Fruit fly (Drosophila melanogaster): Measurements from ENCODE around the gene CG14050.

CG14050 gene

DNA sequence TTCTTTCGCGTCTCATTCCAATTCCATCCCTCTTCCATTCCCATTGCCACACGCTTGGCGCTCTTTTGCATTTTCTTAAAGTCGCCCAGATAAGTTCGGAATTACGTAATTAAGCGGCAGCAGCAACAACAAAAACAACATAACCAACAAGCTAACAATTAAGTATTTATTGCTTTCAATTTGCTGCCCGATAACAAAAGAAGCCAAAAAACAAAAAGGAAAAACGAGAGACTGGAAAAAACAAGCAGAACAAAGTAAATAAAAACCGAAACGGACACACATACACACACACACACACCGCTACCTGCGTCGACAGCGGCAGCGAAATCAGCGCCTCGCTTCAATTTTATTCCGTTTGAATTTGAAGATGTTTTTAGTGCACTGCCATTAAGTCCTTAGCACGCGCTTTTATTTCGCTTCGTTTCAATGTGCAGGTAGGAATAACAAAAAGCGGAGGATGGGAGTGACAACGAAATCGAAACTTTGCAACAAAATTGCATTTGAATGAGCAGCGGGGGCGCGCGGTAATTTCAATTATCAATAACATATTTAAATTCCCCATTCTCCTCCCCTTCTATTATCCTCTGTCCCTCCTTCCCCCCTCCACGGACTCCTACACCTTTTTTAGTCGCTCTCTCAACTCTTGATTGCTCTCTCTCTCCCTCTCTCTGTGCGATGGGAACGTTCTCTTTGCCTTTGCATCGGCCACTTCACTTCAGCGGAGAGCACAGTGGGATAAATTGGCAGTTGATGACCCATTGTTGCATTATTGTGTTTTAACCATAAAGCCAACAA, 30.4 kb downstream of the CG14050 start, which contains the start of gene Raf (continued):
- peak in 1 of 2 experiments; percentile 84 for TF ChIP-seq Pdp1 (GFP tag; optimal IDR thresholded peaks at IDR 0.05)
- peak; percentile 67; the same call in 2 of the 3 replicates for TF ChIP-seq CG6175 (GFP tag; IDR thresholded peaks at IDR 0.05)
- TF ChIP-seq chinmo (GFP tag; IDR thresholded peaks at IDR 0.05; ENCODE audit: partially characterized antibody): peak; percentile 37; the same call in 1 of the 4 replicates
- no peak for TF ChIP-seq Xrp1 (GFP tag; IDR thresholded peaks at IDR 0.05)
- no peak for TF ChIP-seq dm (GFP tag; optimal IDR thresholded peaks at IDR 0.05)
- no peak for TF ChIP-seq pzg (GFP tag; optimal IDR thresholded peaks at IDR 0.05)
- TF ChIP-seq slbo (GFP tag; IDR thresholded peaks at IDR 0.05): no peak
- TF ChIP-seq pros (GFP tag; optimal IDR thresholded peaks at IDR 0.05): peak; percentile 19
- no peak for TF ChIP-seq Chrac-16 (GFP tag; optimal IDR thresholded peaks at IDR 0.05)
- no peak for TF ChIP-seq CG8359 (GFP tag; optimal IDR thresholded peaks at IDR 0.05; ENCODE audit: borderline replicate concordance)
- TF ChIP-seq CHES-1-like (GFP tag; optimal IDR thresholded peaks at IDR 0.05): no peak
- no peak for TF ChIP-seq CG2120 (GFP tag; optimal IDR thresholded peaks at IDR 0.05)
- no peak for TF ChIP-seq CrebB (tag; optimal IDR thresholded peaks at IDR 0.05)
- TF ChIP-seq CG17912 (GFP tag; optimal IDR thresholded peaks at IDR 0.05): no peak
- peak; percentile 64; the same call in 2 of the 3 replicates for TF ChIP-seq otp (GFP tag; IDR thresholded peaks at IDR 0.05)
- no peak for TF ChIP-seq CG14860 (GFP tag; IDR thresholded peaks at IDR 0.05; ENCODE audit: partially characterized antibody)
- no peak for TF ChIP-seq CG6654 (GFP tag; optimal IDR thresholded peaks at IDR 0.05)
- TF ChIP-seq Antp (GFP tag; optimal IDR thresholded peaks at IDR 0.05): no peak
- TF ChIP-seq CG14965 (GFP tag; optimal IDR thresholded peaks at IDR 0.05; ENCODE audit: borderline replicate concordance): no peak
- no peak for TF ChIP-seq aop (GFP tag; IDR thresholded peaks at IDR 0.05)
- no peak for TF ChIP-seq amos (GFP tag; IDR thresholded peaks at IDR 0.05; ENCODE audit: partially characterized antibody)
- no peak for TF ChIP-seq CG9437 (GFP tag; optimal IDR thresholded peaks at IDR 0.05)
- TF ChIP-seq CG6689 (GFP tag; IDR thresholded peaks at IDR 0.05): no peak
- TF ChIP-seq CG16815 (GFP tag; optimal IDR thresholded peaks at IDR 0.05): no peak
- TF ChIP-seq CG4404 (GFP tag; IDR thresholded peaks at IDR 0.05): no peak
- TF ChIP-seq CG18262 (tag; optimal IDR thresholded peaks at IDR 0.05): no peak
- no peak for TF ChIP-seq ATbp (GFP tag; optimal IDR thresholded peaks at IDR 0.05)
- peak; percentile 88 to 95 for TF ChIP-seq Trl (optimal IDR thresholded peaks at IDR 0.05)
- no peak for TF ChIP-seq Trl (GFP tag; optimal IDR thresholded peaks at IDR 0.05)
- TF ChIP-seq disco-r (GFP tag; optimal IDR thresholded peaks at IDR 0.05): no peak
- TF ChIP-seq btn (GFP tag; optimal IDR thresholded peaks at IDR 0.05): no peak
- TF ChIP-seq B-H1 (GFP tag; IDR thresholded peaks at IDR 0.05): 0 out of 3 replicates have a peak, but pooled peaks have one; percentile 54
- TF ChIP-seq CG32532 (GFP tag; IDR thresholded peaks at IDR 0.05): no peak
- no peak; the same call in 1 of the 2 replicates for TF ChIP-seq gsb (GFP tag; IDR thresholded peaks at IDR 0.05)
- TF ChIP-seq Aef1 (GFP tag; IDR thresholded peaks at IDR 0.05): no peak
- no peak for TF ChIP-seq ewg (GFP tag; optimal IDR thresholded peaks at IDR 0.05)
- TF ChIP-seq ken (GFP tag; IDR thresholded peaks at IDR 0.05): no peak
- 0 out of 2 replicates have a peak, but pooled peaks have one; percentile 6 for TF ChIP-seq peb (GFP tag; IDR thresholded peaks at IDR 0.05)
- no peak for TF ChIP-seq esg (GFP tag; conservative IDR thresholded peaks at IDR 0.05)
- no peak for TF ChIP-seq CG10565 (GFP tag; optimal IDR thresholded peaks at IDR 0.05)
- no peak for TF ChIP-seq grn (GFP tag; optimal IDR thresholded peaks at IDR 0.05)
- no peak for TF ChIP-seq az2 (GFP tag; optimal IDR thresholded peaks at IDR 0.05)
- no peak for TF ChIP-seq Lim3 (GFP tag; IDR thresholded peaks at IDR 0.05)
- no peak for TF ChIP-seq Hand (GFP tag; optimal IDR thresholded peaks at IDR 0.05)
- no peak for TF ChIP-seq CG2712 (tag; optimal IDR thresholded peaks at IDR 0.05)
- TF ChIP-seq ems (GFP tag; optimal IDR thresholded peaks at IDR 0.05): no peak
- TF ChIP-seq CG4854 (GFP tag; optimal IDR thresholded peaks at IDR 0.05): no peak
- TF ChIP-seq CG32767 (GFP tag; IDR thresholded peaks at IDR 0.05): no peak
- no peak for TF ChIP-seq CG14667 (GFP tag; IDR thresholded peaks at IDR 0.05)
- TF ChIP-seq CG10147 (GFP tag; optimal IDR thresholded peaks at IDR 0.05): no peak
